Fruit fly (Drosophila melanogaster) whole organism, embryonic: Measurements from ENCODE around the gene dsx-c73A.

Source experiments
- CG10147 ChIP-seq: fragments of 200-800 bp; sonication (Bioruptor generic); optimal IDR thresholded peaks from 2 replicates; lab custom pipeline; 2019; ENCODE audit warnings: missing biosample characterization, mild to moderate bottlenecking, missing genetic modification characterization, moderate library complexity
- CG1024 ChIP-seq: fragments of 200-800 bp; sonication (Bioruptor generic); IDR thresholded peaks from 2 replicates; pipeline ENCODE4 v1.3.6; 2022; ENCODE audit warnings: missing biosample characterization, missing genetic modification characterization
- CG10979 ChIP-seq: fragments of 200-800 bp; sonication (Bioruptor generic); optimal IDR thresholded peaks from 2 replicates; lab custom pipeline; 2018; ENCODE audit warnings: missing biosample characterization, mild to moderate bottlenecking, missing genetic modification characterization, moderate library complexity
- CG12219 ChIP-seq: fragments of 200-800 bp; sonication (Bioruptor generic); optimal IDR thresholded peaks from 3 replicates; lab custom pipeline; 2018; ENCODE audit warnings: missing biosample characterization, mild to moderate bottlenecking, missing genetic modification characterization
- CG12236 ChIP-seq: fragments of 200-800 bp; sonication (Bioruptor generic); optimal IDR thresholded peaks from 2 replicates; lab custom pipeline; 2016; ENCODE audit warnings: missing biosample characterization, missing genetic modification characterization
- CG12391 ChIP-seq: fragments of 200-800 bp; sonication (Bioruptor generic); optimal IDR thresholded peaks from 3 replicates; lab custom pipeline; 2018; ENCODE audit warnings: missing biosample characterization, mild to moderate bottlenecking, missing genetic modification characterization, moderate library complexity
- CG1647 ChIP-seq: fragments of 200-800 bp; sonication (Bioruptor generic); optimal IDR thresholded peaks from 3 replicates; lab custom pipeline; 2016; ENCODE audit warnings: missing biosample characterization, missing genetic modification characterization
- CG1792 ChIP-seq: fragments of 200-800 bp; sonication (Bioruptor generic); optimal IDR thresholded peaks from 2 replicates; lab custom pipeline; 2016; ENCODE audit warnings: missing biosample characterization, missing genetic modification characterization
- CG2116 ChIP-seq: fragments of 200-800 bp; sonication (Bioruptor generic); optimal IDR thresholded peaks from 3 replicates; lab custom pipeline; 2018; ENCODE audit warnings: missing biosample characterization, mild to moderate bottlenecking, missing genetic modification characterization
- CG31365 ChIP-seq: fragments of 200-800 bp; sonication (Bioruptor generic); optimal IDR thresholded peaks from 2 replicates; lab custom pipeline; 2018; ENCODE audit warnings: missing biosample characterization, mild to moderate bottlenecking, missing genetic modification characterization
- CG3281 ChIP-seq: fragments of 200-800 bp; sonication (Bioruptor generic); optimal IDR thresholded peaks from 3 replicates; lab custom pipeline; 2017; ENCODE audit warnings: missing biosample characterization, mild to moderate bottlenecking, missing genetic modification characterization
- CG3407 ChIP-seq: fragments of 200-800 bp; sonication (Bioruptor generic); optimal IDR thresholded peaks from 2 replicates; lab custom pipeline; 2018; ENCODE audit warnings: missing biosample characterization, mild to moderate bottlenecking, missing genetic modification characterization
- CG34422 ChIP-seq: fragments of 200-800 bp; sonication (Bioruptor generic); IDR thresholded peaks from 3 replicates; pipeline ENCODE4 v1.3.6; 2022; ENCODE audit warnings: missing biosample characterization, missing genetic modification characterization
- CG4282 ChIP-seq: fragments of 200-800 bp; sonication (Bioruptor generic); optimal IDR thresholded peaks from 2 replicates; lab custom pipeline; 2016; ENCODE audit warnings: missing biosample characterization, missing genetic modification characterization
- CG4707 ChIP-seq: fragments of 200-800 bp; sonication (Bioruptor generic); optimal IDR thresholded peaks from 2 replicates; lab custom pipeline; 2018; ENCODE audit warnings: missing biosample characterization, mild to moderate bottlenecking, missing genetic modification characterization, moderate library complexity
- CG6254 ChIP-seq: fragments of 200-800 bp; sonication (Bioruptor generic); optimal IDR thresholded peaks from 3 replicates; lab custom pipeline; 2017; ENCODE audit warnings: mild to moderate bottlenecking, missing biosample characterization, missing genetic modification reagents, missing genetic modification characterization
- CG7372 ChIP-seq: fragments of 200-800 bp; sonication (Bioruptor generic); IDR thresholded peaks from 2 replicates; pipeline ENCODE4 v1.3.6; 2022; ENCODE audit warnings: missing biosample characterization, missing genetic modification characterization
- CG7928 ChIP-seq: fragments of 200-800 bp; sonication (Bioruptor generic); optimal IDR thresholded peaks from 2 replicates; lab custom pipeline; 2017; ENCODE audit warnings: missing biosample characterization, mild to moderate bottlenecking, missing genetic modification characterization
- CG8290 ChIP-seq, 3 experiments: fragments of 200-800 bp; sonication (Bioruptor generic); optimal IDR thresholded peaks; 2 replicates each; lab custom pipeline; 2016 to 2019; ENCODE audit warnings: missing biosample characterization in 3 of 3, missing genetic modification characterization in 3 of 3, mild to moderate bottlenecking in 2 of 3, moderate library complexity in 1 of 3
- CG9932 ChIP-seq: fragments of 200-800 bp; sonication (Bioruptor generic); IDR thresholded peaks from 2 replicates; pipeline ENCODE4 v1.3.6; 2022; ENCODE audit warnings: missing biosample characterization, missing genetic modification characterization
- CTCF ChIP-seq: fragments of 200-800 bp; sonication (Bioruptor generic); optimal IDR thresholded peaks from 2 replicates; lab custom pipeline; 2017; ENCODE audit warnings: missing biosample characterization, mild to moderate bottlenecking, missing genetic modification characterization, moderate library complexity
- Chrac-16 ChIP-seq: fragments of 200-800 bp; sonication (Bioruptor generic); optimal IDR thresholded peaks from 3 replicates; lab custom pipeline; 2016; ENCODE audit warnings: missing biosample characterization, missing genetic modification characterization
- Dfd ChIP-seq, 2 experiments: fragments of >200 bp; optimal IDR thresholded peaks; 2 replicates each; lab custom pipeline; 2017; ENCODE audit warnings: missing biosample characterization in 2 of 2, missing genetic modification characterization in 2 of 2
- Dip2 ChIP-seq: fragments of 200-800 bp; sonication (Bioruptor generic); IDR thresholded peaks from 2 replicates; pipeline ENCODE4 v1.3.6; 2022; ENCODE audit warnings: missing biosample characterization, missing genetic modification characterization
- E2f1 ChIP-seq: fragments of 200-800 bp; sonication (Bioruptor generic); IDR thresholded peaks from 2 replicates; pipeline ENCODE4 v1.3.6; 2022; ENCODE audit warnings: missing biosample characterization, missing genetic modification characterization
- HHEX ChIP-seq: fragments of 200-800 bp; sonication (Bioruptor generic); optimal IDR thresholded peaks from 3 replicates; lab custom pipeline; 2017; ENCODE audit warnings: missing biosample characterization, mild to moderate bottlenecking, missing genetic modification characterization, missing genetic modification reagents
- Hand ChIP-seq: fragments of 200-800 bp; sonication (Bioruptor generic); optimal IDR thresholded peaks from 2 replicates; lab custom pipeline; 2017; ENCODE audit warnings: mild to moderate bottlenecking, missing biosample characterization, missing genetic modification reagents, missing genetic modification characterization
- Hey ChIP-seq: fragments of 200-800 bp; sonication (Bioruptor generic); optimal IDR thresholded peaks from 3 replicates; lab custom pipeline; 2018; ENCODE audit warnings: missing biosample characterization, mild to moderate bottlenecking, missing genetic modification characterization
- MTF-1 ChIP-seq: fragments of 200-800 bp; sonication (Bioruptor generic); optimal IDR thresholded peaks from 2 replicates; lab custom pipeline; 2018; ENCODE audit warnings: missing biosample characterization, mild to moderate bottlenecking, missing genetic modification characterization, borderline replicate concordance
- Max ChIP-seq: fragments of 200-800 bp; sonication (Bioruptor generic); optimal IDR thresholded peaks from 2 replicates; lab custom pipeline; 2016; ENCODE audit warnings: missing biosample characterization, mild to moderate bottlenecking, missing genetic modification characterization
- Med ChIP-seq: fragments of 200-800 bp; sonication (Bioruptor generic); peaks from one replicate; lab custom pipeline; 2016; ENCODE audit warnings: missing biosample characterization, missing genetic modification characterization, mild to moderate bottlenecking, inconsistent platforms, moderate library complexity
- Mes4 ChIP-seq: fragments of 200-800 bp; sonication (Bioruptor generic); optimal IDR thresholded peaks from 2 replicates; lab custom pipeline; 2016; ENCODE audit warnings: missing biosample characterization, missing genetic modification characterization
- NFAT ChIP-seq: fragments of 200-800 bp; sonication (Bioruptor generic); IDR thresholded peaks from 2 replicates; pipeline ENCODE4 v1.3.6; 2022; ENCODE audit warnings: missing biosample characterization, missing genetic modification characterization
- NK7.1 ChIP-seq: fragments of 200-800 bp; sonication (Bioruptor generic); optimal IDR thresholded peaks from 3 replicates; lab custom pipeline; 2016; ENCODE audit warnings: missing biosample characterization, missing genetic modification characterization
- Nf-YA ChIP-seq: fragments of 200-800 bp; sonication (Bioruptor generic); IDR thresholded peaks from 2 replicates; pipeline ENCODE4 v1.3.6; 2022; ENCODE audit warnings: missing biosample characterization, missing genetic modification characterization
- PHDP ChIP-seq: fragments of 200-800 bp; sonication (Bioruptor generic); optimal IDR thresholded peaks from 3 replicates; lab custom pipeline; 2018; ENCODE audit warnings: missing biosample characterization, mild to moderate bottlenecking, missing genetic modification characterization, moderate library complexity
- ara ChIP-seq: fragments of 200-800 bp; sonication (Bioruptor generic); IDR thresholded peaks from 2 replicates; pipeline ENCODE4 v1.3.6; 2022; ENCODE audit warnings: missing biosample characterization, missing genetic modification characterization
- hkb ChIP-seq, 2 experiments: fragments of 200-800 bp in 1 of 2; fragments of >200 bp in 1 of 2; sonication (Bioruptor generic) in 1 of 2; IDR thresholded peaks in 1 of 2; optimal IDR thresholded peaks in 1 of 2; 2 replicates each; pipeline versions ENCODE4 v1.3.6 to Lab custom; 2017 to 2022; ENCODE audit warnings: missing biosample characterization in 1 of 2, missing genetic modification characterization in 1 of 2
- knrl ChIP-seq: fragments of 200-800 bp; sonication (Bioruptor generic); IDR thresholded peaks from 3 replicates; pipeline ENCODE4 v1.3.6; 2022; ENCODE audit warnings: missing biosample characterization, missing genetic modification characterization; ENCODE audit not compliant: partially characterized antibody
- lbe ChIP-seq: fragments of 200-800 bp; sonication (Bioruptor generic); optimal IDR thresholded peaks from 2 replicates; lab custom pipeline; 2016; ENCODE audit warnings: missing biosample characterization, mild to moderate bottlenecking, missing genetic modification characterization
- lilli ChIP-seq: fragments of 200-800 bp; sonication (Bioruptor generic); optimal IDR thresholded peaks from 3 replicates; lab custom pipeline; 2016; ENCODE audit warnings: missing biosample characterization, missing genetic modification characterization
- nerfin-2 ChIP-seq: fragments of 200-800 bp; sonication (Bioruptor generic); IDR thresholded peaks from 2 replicates; pipeline ENCODE4 v1.3.6; 2022; ENCODE audit warnings: missing biosample characterization, missing genetic modification characterization; ENCODE audit not compliant: partially characterized antibody
- pan ChIP-seq, 4 experiments: fragments of >200 bp in 3 of 4; fragments of 200-800 bp in 1 of 4; sonication (Bioruptor generic) in 1 of 4; optimal IDR thresholded peaks in 3 of 4; IDR thresholded peaks in 1 of 4; 2 replicates each; pipeline versions ENCODE4 v1.3.6 to Lab custom; 2017 to 2022; ENCODE audit warnings: missing biosample characterization in 2 of 4, missing genetic modification characterization in 2 of 4, mixed read lengths in 1 of 4
- repo ChIP-seq: fragments of 200-800 bp; sonication (Bioruptor generic); optimal IDR thresholded peaks from 2 replicates; lab custom pipeline; 2016; ENCODE audit warnings: missing biosample characterization, missing genetic modification characterization
- so ChIP-seq: fragments of 200-800 bp; sonication (Bioruptor generic); IDR thresholded peaks from 3 replicates; pipeline ENCODE4 v1.3.6; 2022; ENCODE audit warnings: missing biosample characterization, missing genetic modification characterization
- trem ChIP-seq: fragments of 200-800 bp; optimal IDR thresholded peaks from 3 replicates; lab custom pipeline; 2019; ENCODE audit warnings: missing biosample characterization, mild to moderate bottlenecking, missing genetic modification characterization, moderate library complexity
- wdn ChIP-seq: fragments of 200-800 bp; sonication (Bioruptor generic); IDR thresholded peaks from 2 replicates; pipeline ENCODE4 v1.3.6; 2022; ENCODE audit warnings: missing biosample characterization, missing genetic modification characterization
- zf30C ChIP-seq: fragments of 200-800 bp; sonication (Bioruptor generic); optimal IDR thresholded peaks from 3 replicates; lab custom pipeline; 2018; ENCODE audit warnings: missing biosample characterization, mild to moderate bottlenecking, missing genetic modification characterization

The dsx-c73A gene

dm6 chr3L:16451887-16452751, at the start of gene dsx-c73A (continued):
- no peak for TF ChIP-seq NFAT (GFP tag; lab: Robert Waterston, UW)
- peak; percentile 27 for TF ChIP-seq lilli
- no peak for TF ChIP-seq CG3281 (GFP tag; lab: Kevin White, UChicago)
- TF ChIP-seq CG6254 (GFP tag; lab: Kevin White, UChicago) = peak; percentile 35
- peak; percentile 51 for TF ChIP-seq CG12391 (tag; lab: Kevin White, UChicago)
- TF ChIP-seq CG1647 = no peak
- no peak for TF ChIP-seq wdn (GFP tag; lab: Robert Waterston, UW)
- TF ChIP-seq NK7.1 (GFP tag; lab: Kevin White, UChicago) = no peak
- TF ChIP-seq CG4707 (GFP tag; lab: Kevin White, UChicago) = no peak
- TF ChIP-seq trem (tag; lab: Kevin White, UChicago) = peak; percentile 2
- no peak for TF ChIP-seq CG7372 (GFP tag; lab: Robert Waterston, UW)
- TF ChIP-seq HHEX (GFP tag; lab: Kevin White, UChicago) = no peak
- no peak for TF ChIP-seq CG9932 (GFP tag; lab: Robert Waterston, UW)
- TF ChIP-seq Med = no peak
- no peak for TF ChIP-seq CG31365 (tag; lab: Kevin White, UChicago)
- TF ChIP-seq lbe (GFP tag; lab: Kevin White, UChicago) = no peak
- TF ChIP-seq CG1024 (GFP tag; lab: Robert Waterston, UW) = no peak
- TF ChIP-seq ara (GFP tag; lab: Robert Waterston, UW) = peak; percentile 62; the same call in 1 of the 2 replicates
- no peak for TF ChIP-seq MTF-1 (GFP tag; lab: Kevin White, UChicago)
- no peak for TF ChIP-seq hkb (optimal IDR thresholded peaks at IDR 0.05; lab: Kevin White, UChicago)
- TF ChIP-seq hkb (GFP tag; IDR thresholded peaks at IDR 0.05; lab: Robert Waterston, UW) = 0 out of 2 replicates have a peak, but pooled peaks have one; percentile 17
- no peak for TF ChIP-seq Mes4 (GFP tag; lab: Kevin White, UChicago)
- no peak for TF ChIP-seq CG1792
- TF ChIP-seq CG2116 (GFP tag; lab: Kevin White, UChicago) = no peak
- TF ChIP-seq E2f1 (GFP tag; lab: Robert Waterston, UW) = 0 out of 2 replicates have a peak, but pooled peaks have one; percentile 11
- TF ChIP-seq Nf-YA = no peak
- no peak for TF ChIP-seq Hey
- TF ChIP-seq Max (GFP tag; lab: Kevin White, UChicago) = peak; percentile 5
- TF ChIP-seq pan (optimal IDR thresholded peaks at IDR 0.05; lab: Kevin White, UChicago) = no peak
- peak in 1 of 2 experiments; percentile 27 for TF ChIP-seq pan (GFP tag; optimal IDR thresholded peaks at IDR 0.05 in 1 of 2, IDR thresholded peaks at IDR 0.05 in 1 of 2)
- TF ChIP-seq CTCF (GFP tag; lab: Kevin White, UChicago) = no peak
- TF ChIP-seq Hand = no peak
- no peak for TF ChIP-seq repo
- no peak for TF ChIP-seq knrl (GFP tag; lab: Robert Waterston, UW)
- TF ChIP-seq CG3407 (GFP tag; lab: Kevin White, UChicago) = no peak
- peak; percentile 25 for TF ChIP-seq Chrac-16 (GFP tag; lab: Kevin White, UChicago)
- no peak for TF ChIP-seq CG12236 (GFP tag; lab: Kevin White, UChicago)
- no peak for TF ChIP-seq Dfd (GFP tag; optimal IDR thresholded peaks at IDR 0.05; lab: Kevin White, UChicago)
- TF ChIP-seq CG34422 (GFP tag; lab: Robert Waterston, UW) = no peak
- 0 out of 3 replicates have a peak, but pooled peaks have one; percentile 21 for TF ChIP-seq so
- no peak for TF ChIP-seq CG7928 (GFP tag; lab: Kevin White, UChicago)
- no peak for TF ChIP-seq CG10147 (GFP tag; lab: Kevin White, UChicago)
- no peak for TF ChIP-seq Dip2 (GFP tag; lab: Robert Waterston, UW)
- TF ChIP-seq CG12219 (GFP tag; lab: Kevin White, UChicago) = no peak
- TF ChIP-seq zf30C (GFP tag; lab: Kevin White, UChicago) = peak; percentile 45
- TF ChIP-seq PHDP (tag; lab: Kevin White, UChicago) = peak; percentile 28
- TF ChIP-seq CG8290 (GFP tag; optimal IDR thresholded peaks at IDR 0.05; lab: Kevin White, UChicago) = no peak
- no peak for TF ChIP-seq CG8290 (tag; optimal IDR thresholded peaks at IDR 0.05; lab: Kevin White, UChicago)
- TF ChIP-seq CG4282 = no peak
- TF ChIP-seq nerfin-2 (GFP tag; lab: Robert Waterston, UW) = no peak
- peak; percentile 71 for TF ChIP-seq CG10979 (tag; lab: Kevin White, UChicago)
